Worm (Caenorhabditis elegans): ENCODE results near the gene C53A5.13.

- no peak for TF ChIP-seq T23F11.4 (GFP tag; optimal IDR thresholded peaks at IDR 0.05)
- TF ChIP-seq pqm-1 (tag; optimal IDR thresholded peaks at IDR 0.05), result no peak
- no peak for TF ChIP-seq ets-4 (tag; optimal IDR thresholded peaks at IDR 0.05)
- TF ChIP-seq ttx-3 (tag; optimal IDR thresholded peaks at IDR 0.05), result no peak
- no peak for TF ChIP-seq hlh-30 (tag; optimal IDR thresholded peaks at IDR 0.05; ENCODE audit: insufficient read depth)
- TF ChIP-seq C08G9.2 (tag; optimal IDR thresholded peaks at IDR 0.05), result no peak
- TF ChIP-seq unc-86 (tag; optimal IDR thresholded peaks at IDR 0.05), result no peak
- TF ChIP-seq elt-2 (tag; optimal IDR thresholded peaks at IDR 0.05), result no peak
- TF ChIP-seq ama-1 (optimal IDR thresholded peaks at IDR 0.05), result no peak
- no peak for TF ChIP-seq hlh-15 (tag; optimal IDR thresholded peaks at IDR 0.05)
- TF ChIP-seq sox-4 (tag; optimal IDR thresholded peaks at IDR 0.05), result no peak
- no peak for TF ChIP-seq F13H6.1 (tag; optimal IDR thresholded peaks at IDR 0.05)
- no peak for TF ChIP-seq hlh-6 (tag; optimal IDR thresholded peaks at IDR 0.05)
- TF ChIP-seq ceh-31 (tag; optimal IDR thresholded peaks at IDR 0.05), result no peak
Measured at ce11 chrV:14556187-14556586, 9.5 kb downstream of the C53A5.13 start, which contains the start of gene srg-47.
